Fruit fly (Drosophila melanogaster) whole organism, wandering third instar larva: Measurements from ENCODE around the gene CG7272.

Experiments used
- Abd-B ChIP-seq: fragments of >200 bp; optimal IDR thresholded peaks from 2 replicates; lab custom pipeline; 2017; ENCODE audit warnings: missing biosample characterization, missing genetic modification characterization
- CG32264 ChIP-seq: fragments of 200-800 bp; sonication (Bioruptor generic); optimal IDR thresholded peaks from 2 replicates; lab custom pipeline; 2016; ENCODE audit warnings: missing biosample characterization, missing genetic modification characterization
- CG9705 ChIP-seq: fragments of 200-800 bp; sonication (Bioruptor generic); optimal IDR thresholded peaks from 2 replicates; lab custom pipeline; 2018; ENCODE audit warnings: missing biosample characterization, mild to moderate bottlenecking, missing genetic modification characterization
- CrebA ChIP-seq: fragments of 200-800 bp; sonication (Bioruptor generic); optimal IDR thresholded peaks from 2 replicates; lab custom pipeline; 2016; ENCODE audit warnings: missing biosample characterization, mild to moderate bottlenecking, missing genetic modification characterization, borderline replicate concordance
- Dfd ChIP-seq: fragments of >200 bp; optimal IDR thresholded peaks from 2 replicates; lab custom pipeline; 2017; ENCODE audit warnings: missing biosample characterization, missing genetic modification characterization
- Dif ChIP-seq: fragments of 200-275, 200-300 bp; sonication (Bioruptor generic); optimal IDR thresholded peaks from 2 replicates; lab custom pipeline; 2018; ENCODE audit warnings: missing biosample characterization, missing genetic modification characterization; ENCODE audit not compliant: partially characterized antibody
- GATAd ChIP-seq: sonication (Bioruptor generic); optimal IDR thresholded peaks from 2 replicates; lab custom pipeline; 2016; ENCODE audit warnings: missing biosample characterization, missing genetic modification characterization
- HLH106 ChIP-seq: fragments of 200-800 bp; optimal IDR thresholded peaks from 3 replicates; lab custom pipeline; 2019; ENCODE audit warnings: missing biosample characterization, mild to moderate bottlenecking, missing genetic modification characterization, moderate library complexity
- Hnf4 ChIP-seq: fragments of 200-800 bp; sonication (Bioruptor generic); optimal IDR thresholded peaks from 2 replicates; lab custom pipeline; 2016; ENCODE audit warnings: missing biosample characterization, mild to moderate bottlenecking, missing genetic modification characterization
- Hr78 ChIP-seq: fragments of >200 bp; optimal IDR thresholded peaks from 2 replicates; lab custom pipeline; 2017; ENCODE audit warnings: missing biosample characterization, missing genetic modification characterization
- Hr83 ChIP-seq: fragments of 200-300 bp; sonication (Bioruptor generic); optimal IDR thresholded peaks from 2 replicates; lab custom pipeline; 2016; ENCODE audit warnings: missing biosample characterization, mild to moderate bottlenecking, missing genetic modification characterization, moderate library complexity; ENCODE audit not compliant: poor library complexity, severe bottlenecking
- Jra ChIP-seq: sonication (Bioruptor generic); optimal IDR thresholded peaks from 2 replicates; lab custom pipeline; 2016; ENCODE audit warnings: missing biosample characterization, missing genetic modification characterization
- Mio ChIP-seq: sonication (Bioruptor generic); optimal IDR thresholded peaks from 2 replicates; lab custom pipeline; 2016; ENCODE audit warnings: missing biosample characterization, missing genetic modification characterization
- Myc ChIP-seq: fragments of >200 bp; optimal IDR thresholded peaks from 2 replicates; lab custom pipeline; 2017
- N ChIP-seq: fragments of >200 bp; optimal IDR thresholded peaks from 2 replicates; lab custom pipeline; 2018; ENCODE audit warnings: missing biosample characterization, missing external identifiers, missing genetic modification characterization
- OdsH ChIP-seq: fragments of 200-800 bp; sonication (Bioruptor generic); optimal IDR thresholded peaks from 2 replicates; lab custom pipeline; 2016; ENCODE audit warnings: missing biosample characterization, mild to moderate bottlenecking, missing genetic modification characterization
- Rel ChIP-seq, 2 experiments: fragments of 200-800 bp; sonication (Bioruptor generic) in 1 of 2; optimal IDR thresholded peaks; 2 replicates in 1 of 2; 3 replicates in 1 of 2; lab custom pipeline; 2016 to 2019; ENCODE audit warnings: mild to moderate bottlenecking in 2 of 2, missing biosample characterization in 2 of 2, missing genetic modification characterization in 2 of 2, moderate library complexity in 1 of 2
- Sp1 ChIP-seq: fragments of 200-800 bp; sonication (Bioruptor generic); optimal IDR thresholded peaks from 3 replicates; lab custom pipeline; 2019; ENCODE audit warnings: missing biosample characterization, mild to moderate bottlenecking, missing genetic modification characterization, moderate library complexity
- Vsx2 ChIP-seq: fragments of 200-300, 225-300 bp; sonication (Bioruptor generic); optimal IDR thresholded peaks from 2 replicates; lab custom pipeline; 2018; ENCODE audit warnings: missing biosample characterization, missing genetic modification characterization; ENCODE audit not compliant: partially characterized antibody
- br ChIP-seq: fragments of 200-800 bp; sonication (Bioruptor generic); optimal IDR thresholded peaks from 2 replicates; lab custom pipeline; 2016; ENCODE audit warnings: missing biosample characterization, missing genetic modification characterization
- brk ChIP-seq: fragments of 200-800 bp; sonication (Bioruptor generic); optimal IDR thresholded peaks from 2 replicates; lab custom pipeline; 2016; ENCODE audit warnings: missing biosample characterization, mild to moderate bottlenecking, missing genetic modification characterization
- dl ChIP-seq, 2 experiments: fragments of 175-275, 200-275 bp in 1 of 2; fragments of 200-275 bp in 1 of 2; sonication (Bioruptor generic); optimal IDR thresholded peaks; lab custom pipeline; 2018; ENCODE audit warnings: mild to moderate bottlenecking in 2 of 2, missing biosample characterization in 2 of 2, missing genetic modification characterization in 2 of 2, moderate library complexity in 2 of 2; ENCODE audit not compliant: partially characterized antibody in 2 of 2, insufficient read depth in 1 of 2
- dmrt93B ChIP-seq: fragments of 200-800 bp; sonication (Bioruptor generic); optimal IDR thresholded peaks from 2 replicates; lab custom pipeline; 2018; ENCODE audit warnings: missing biosample characterization, mild to moderate bottlenecking, missing genetic modification characterization
- dsf ChIP-seq: sonication (Bioruptor generic); optimal IDR thresholded peaks from 2 replicates; lab custom pipeline; 2016; ENCODE audit warnings: missing biosample characterization, missing genetic modification characterization, borderline replicate concordance
- ey ChIP-seq: fragments of 200-800 bp; sonication (Bioruptor generic); optimal IDR thresholded peaks from 2 replicates; lab custom pipeline; 2016; ENCODE audit warnings: missing biosample characterization, missing genetic modification characterization
- foxo ChIP-seq, 2 experiments: fragments of 200-800 bp; sonication (Bioruptor generic); optimal IDR thresholded peaks; 2 replicates in 1 of 2; 3 replicates in 1 of 2; lab custom pipeline; 2016 to 2017; ENCODE audit warnings: missing biosample characterization in 2 of 2, missing genetic modification characterization in 2 of 2
- fru ChIP-seq: fragments of 200-800 bp; sonication (Bioruptor generic); optimal IDR thresholded peaks from 3 replicates; lab custom pipeline; 2016; ENCODE audit warnings: missing biosample characterization, mild to moderate bottlenecking, missing genetic modification characterization
- h ChIP-seq: fragments of 200-800 bp; sonication (Bioruptor generic); optimal IDR thresholded peaks from 3 replicates; lab custom pipeline; 2016; ENCODE audit warnings: missing biosample characterization, mild to moderate bottlenecking, missing genetic modification characterization
- jim ChIP-seq: fragments of 175-275, 200-325 bp; sonication (Bioruptor generic); optimal IDR thresholded peaks from 2 replicates; lab custom pipeline; 2016; ENCODE audit warnings: missing biosample characterization, mild to moderate bottlenecking, missing genetic modification characterization
- lola ChIP-seq: fragments of >200 bp; optimal IDR thresholded peaks from 2 replicates; lab custom pipeline; 2017; ENCODE audit warnings: missing biosample characterization, missing genetic modification characterization
- pan ChIP-seq: fragments of >200 bp; optimal IDR thresholded peaks from 2 replicates; lab custom pipeline; 2017
- psq ChIP-seq: fragments of 200-800 bp; sonication (Bioruptor generic); optimal IDR thresholded peaks from 3 replicates; lab custom pipeline; 2017; ENCODE audit warnings: missing biosample characterization, mild to moderate bottlenecking, missing genetic modification characterization, moderate library complexity
- rgr ChIP-seq: fragments of 200-800 bp; sonication (Bioruptor generic); optimal IDR thresholded peaks from 3 replicates; lab custom pipeline; 2016; ENCODE audit warnings: missing biosample characterization, mild to moderate bottlenecking, missing genetic modification characterization
- sage ChIP-seq: fragments of 200-800 bp; sonication (Bioruptor generic); optimal IDR thresholded peaks from 2 replicates; lab custom pipeline; 2016; ENCODE audit warnings: missing biosample characterization, mild to moderate bottlenecking, missing genetic modification characterization
- sv ChIP-seq: fragments of 200-800 bp; sonication (Bioruptor generic); optimal IDR thresholded peaks from 3 replicates; lab custom pipeline; 2016; ENCODE audit warnings: missing biosample characterization, missing genetic modification characterization
- tai ChIP-seq: sonication (Bioruptor generic); optimal IDR thresholded peaks from 2 replicates; lab custom pipeline; 2016; ENCODE audit warnings: missing biosample characterization, missing genetic modification characterization
- usp ChIP-seq: fragments of >200 bp; optimal IDR thresholded peaks from 2 replicates; lab custom pipeline; 2017; ENCODE audit warnings: missing biosample characterization, missing genetic modification characterization
- woc ChIP-seq: sonication (Bioruptor generic); optimal IDR thresholded peaks from 2 replicates; lab custom pipeline; 2016; ENCODE audit warnings: missing biosample characterization, mild to moderate bottlenecking, missing genetic modification characterization

CG7272 gene

DNA sequence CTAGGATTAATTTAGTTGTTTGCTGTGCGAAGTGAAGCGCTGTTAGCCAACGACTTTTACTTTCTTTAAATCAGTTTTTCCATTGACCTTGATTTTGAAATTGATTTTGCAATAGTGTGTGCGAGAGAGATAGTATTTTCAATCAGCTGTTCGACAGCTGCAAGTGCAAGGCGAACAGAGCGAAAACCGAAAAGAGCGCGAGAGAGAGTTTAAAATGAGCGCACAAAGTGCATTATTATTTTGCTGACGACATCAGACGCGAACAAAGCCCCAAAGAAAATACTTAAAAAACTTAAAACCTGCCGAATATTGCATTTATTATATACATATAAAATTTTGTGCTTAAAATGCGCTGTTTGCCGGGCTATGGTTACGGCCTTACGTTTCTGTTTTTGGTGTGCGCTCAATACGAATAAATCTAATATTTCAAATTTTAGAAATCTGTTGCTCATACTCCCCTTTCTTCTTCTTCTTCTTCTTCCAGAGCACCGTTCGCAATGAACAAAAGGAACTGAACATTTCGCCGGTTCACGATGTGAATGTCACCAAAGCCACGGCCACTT is 11.0 kb downstream of the CG7272 start (continued):
- no peak for TF ChIP-seq Hnf4 (GFP tag; lab: Kevin White, UChicago)
- TF ChIP-seq, all 38 proteins: peak for 6

DNA sequence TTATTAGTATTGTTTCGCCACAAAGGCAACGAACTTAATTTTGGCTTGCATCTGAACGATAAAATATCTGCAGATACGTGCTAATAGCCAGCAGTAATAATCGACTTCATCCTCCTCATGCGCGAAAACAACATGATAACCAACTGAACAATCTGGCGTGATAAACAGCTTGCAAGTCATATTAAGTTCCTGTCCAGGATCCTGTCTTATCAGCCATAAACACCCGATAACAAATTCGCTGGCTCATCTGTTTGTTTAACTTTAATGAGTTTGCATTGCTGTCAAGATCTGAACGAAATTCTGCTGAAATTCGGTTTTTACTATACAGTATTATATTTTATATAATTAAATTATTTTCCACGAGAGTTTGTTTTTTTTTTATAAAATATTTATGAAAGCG is 12.5 kb downstream of the CG7272 start:
- TF ChIP-seq Abd-B (GFP tag; lab: Kevin White, UChicago) (no peak), Dfd (GFP tag; lab: Kevin White, UChicago) (no peak), Hnf4 (GFP tag; lab: Kevin White, UChicago) (no peak), CG9705 (GFP tag; lab: Kevin White, UChicago) (no peak), Hr78 (GFP tag; lab: Kevin White, UChicago) (no peak), woc (GFP tag; lab: Kevin White, UChicago) (no peak), dsf (GFP tag; lab: Kevin White, UChicago) (no peak), Vsx2 (no peak), HLH106 (tag; lab: Kevin White, UChicago) (no peak), sage (GFP tag; lab: Kevin White, UChicago) (no peak)
- TF ChIP-seq, all 38 proteins: peak for 0

DNA sequence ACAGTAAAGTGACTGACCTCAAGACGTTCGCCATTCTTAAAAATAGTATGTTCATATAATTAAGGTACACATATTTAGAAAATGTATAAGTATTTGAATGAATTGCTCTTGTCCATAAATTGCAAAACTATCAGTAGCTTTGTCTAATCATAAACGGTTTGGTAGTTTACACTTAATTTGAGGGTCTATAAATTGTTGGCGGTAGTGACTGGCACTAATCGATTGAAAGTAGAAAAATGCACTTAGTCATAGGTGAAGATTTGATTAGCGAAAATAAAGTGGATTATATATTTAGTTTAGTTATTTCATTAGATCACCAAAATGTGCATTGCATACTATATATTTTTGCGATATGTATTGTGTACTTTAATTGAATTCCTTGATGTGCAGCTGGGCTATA is 13.0 kb downstream of the CG7272 start:
- TF ChIP-seq ey: no peak
- no peak for TF ChIP-seq OdsH (GFP tag; lab: Kevin White, UChicago)
- no peak for TF ChIP-seq Vsx2
- TF ChIP-seq usp (GFP tag; lab: Kevin White, UChicago): no peak
- TF ChIP-seq jim (GFP tag; lab: Kevin White, UChicago): no peak
- no peak for TF ChIP-seq lola (GFP tag; lab: Kevin White, UChicago)
- TF ChIP-seq CG32264 (GFP tag; lab: Kevin White, UChicago): no peak
- no peak for TF ChIP-seq br (GFP tag; lab: Kevin White, UChicago)
- no peak for TF ChIP-seq dl (GFP tag; optimal IDR thresholded peaks at IDR 0.05; lab: Kevin White, UChicago; ENCODE audit: insufficient read depth in 1 of 2, partially characterized antibody in 2 of 2)
- TF ChIP-seq Myc (lab: Kevin White, UChicago): no peak
- no peak for TF ChIP-seq CrebA (GFP tag; lab: Kevin White, UChicago)
- no peak for TF ChIP-seq psq
- TF ChIP-seq Dif (GFP tag; lab: Kevin White, UChicago): no peak
- TF ChIP-seq N (GFP tag; lab: Kevin White, UChicago): no peak
- no peak for TF ChIP-seq sv

DNA sequence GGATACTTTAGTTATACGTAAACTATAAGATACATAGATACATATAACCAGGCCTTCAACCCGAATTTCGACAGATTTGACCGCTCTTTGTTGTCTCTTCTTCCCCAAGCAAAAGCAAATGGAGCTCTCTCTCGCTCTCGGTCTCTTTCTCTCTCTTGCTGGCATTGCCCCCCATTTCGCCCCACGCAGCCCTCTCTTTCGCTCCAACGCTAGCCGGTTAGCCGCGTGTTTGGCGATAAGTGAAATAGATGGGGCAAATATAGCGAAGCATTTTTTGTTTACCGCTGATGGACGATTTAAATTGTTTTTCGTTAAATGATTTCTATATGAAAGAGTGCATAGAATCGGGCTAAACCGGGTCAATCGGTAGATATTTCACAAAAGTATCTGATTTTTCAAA is 13.7 kb downstream of the CG7272 start:
- TF ChIP-seq HLH106 (tag; lab: Kevin White, UChicago) (no peak), brk (no peak), CG9705 (GFP tag; lab: Kevin White, UChicago) (no peak), rgr (no peak), h (peak; percentile 37), Hr78 (GFP tag; lab: Kevin White, UChicago) (no peak), usp (GFP tag; lab: Kevin White, UChicago) (no peak), tai (GFP tag; lab: Kevin White, UChicago) (no peak), OdsH (GFP tag; lab: Kevin White, UChicago) (no peak), Mio (GFP tag; lab: Kevin White, UChicago) (no peak), sv (no peak), lola (GFP tag; lab: Kevin White, UChicago) (no peak), foxo (GFP tag; optimal IDR thresholded peaks at IDR 0.05; lab: Kevin White, UChicago) (no peak), Hnf4 (GFP tag; lab: Kevin White, UChicago) (no peak), jim (GFP tag; lab: Kevin White, UChicago) (no peak), ey (no peak), sage (GFP tag; lab: Kevin White, UChicago) (peak; percentile 31), Rel (GFP tag; optimal IDR thresholded peaks at IDR 0.05; lab: Kevin White, UChicago) (no peak), Rel (tag; optimal IDR thresholded peaks at IDR 0.05; lab: Kevin White, UChicago) (peak; percentile 33), Sp1 (GFP tag; lab: Kevin White, UChicago) (peak; percentile 28), br (GFP tag; lab: Kevin White, UChicago) (peak; percentile 7), Jra (GFP tag; lab: Kevin White, UChicago) (no peak), N (GFP tag; lab: Kevin White, UChicago) (no peak), Hr83 (GFP tag; lab: Kevin White, UChicago) (peak; percentile 69), GATAd (GFP tag; lab: Kevin White, UChicago) (no peak), Abd-B (GFP tag; lab: Kevin White, UChicago) (no peak), pan (lab: Kevin White, UChicago) (no peak), CG32264 (GFP tag; lab: Kevin White, UChicago) (peak; percentile 13), dsf (GFP tag; lab: Kevin White, UChicago) (no peak), Dif (GFP tag; lab: Kevin White, UChicago) (peak; percentile 98), dl (GFP tag; optimal IDR thresholded peaks at IDR 0.05; lab: Kevin White, UChicago; ENCODE audit: insufficient read depth in 1 of 2, partially characterized antibody in 2 of 2) (peak; percentile 95 to 97), fru (GFP tag; lab: Kevin White, UChicago) (no peak), Myc (lab: Kevin White, UChicago) (no peak), woc (GFP tag; lab: Kevin White, UChicago) (no peak), CrebA (GFP tag; lab: Kevin White, UChicago) (no peak), Dfd (GFP tag; lab: Kevin White, UChicago) (no peak), psq (peak; percentile 23), dmrt93B (GFP tag; lab: Kevin White, UChicago) (no peak), Vsx2 (no peak)
- TF ChIP-seq, all 38 proteins: peak for 10
